Worm (Caenorhabditis elegans) whole organism, L3 larva: ENCODE results near the gene lrr-1.

ENCODE experiments used
- R02D3.7 ChIP-seq: fragments of 150-350 bp; optimal IDR thresholded peaks from 2 replicates; lab custom pipeline; 2014; ENCODE audit warnings: missing biosample characterization, missing genetic modification characterization
- ZK546.5 ChIP-seq: sonication (generic microtip); optimal IDR thresholded peaks from 2 replicates; lab custom pipeline; 2017; ENCODE audit warnings: missing biosample characterization, missing genetic modification characterization
- aly-2 ChIP-seq: fragments of 150-350 bp; optimal IDR thresholded peaks from 2 replicates; lab custom pipeline; 2014; ENCODE audit warnings: missing biosample characterization, missing genetic modification characterization
- ama-1 ChIP-seq: fragments of 150-350 bp; optimal IDR thresholded peaks from 2 replicates; lab custom pipeline; 2018
- ceh-28 ChIP-seq: fragments of 150-350 bp; optimal IDR thresholded peaks from 2 replicates; lab custom pipeline; 2014; ENCODE audit warnings: missing biosample characterization, missing genetic modification reagents, missing genetic modification characterization
- ceh-9 ChIP-seq: sonication (generic microtip); optimal IDR thresholded peaks from 2 replicates; lab custom pipeline; 2018; ENCODE audit warnings: missing biosample characterization, missing genetic modification characterization
- daf-12 ChIP-seq: fragments of 150-350 bp; optimal IDR thresholded peaks from 2 replicates; lab custom pipeline; 2014; ENCODE audit warnings: missing biosample characterization, missing genetic modification reagents, missing genetic modification characterization
- egl-27 ChIP-seq: sonication (generic microtip); optimal IDR thresholded peaks from 4 replicates; lab custom pipeline; 2017; ENCODE audit warnings: missing biosample characterization, missing genetic modification reagents, missing genetic modification characterization
- egl-5 ChIP-seq: fragments of 150-350 bp; optimal IDR thresholded peaks from 2 replicates; lab custom pipeline; 2017; ENCODE audit warnings: missing biosample characterization, missing genetic modification reagents, missing genetic modification characterization, inconsistent platforms
- elt-1 ChIP-seq: fragments of 150-350 bp; optimal IDR thresholded peaks from 2 replicates; lab custom pipeline; 2014; ENCODE audit warnings: missing biosample characterization, missing genetic modification characterization
- elt-2 ChIP-seq: sonication (generic microtip); optimal IDR thresholded peaks from 2 replicates; lab custom pipeline; 2016; ENCODE audit warnings: missing genetic modification reagents, mild to moderate bottlenecking, missing genetic modification characterization, missing compliant biosample characterization
- elt-3 ChIP-seq, 3 experiments: fragments of 150-350 bp in 1 of 3; sonication (generic microtip) in 2 of 3; optimal IDR thresholded peaks; 2 replicates in 2 of 3; 4 replicates in 1 of 3; lab custom pipeline; 2014 to 2017; ENCODE audit warnings: missing biosample characterization in 3 of 3, missing genetic modification characterization in 3 of 3
- eor-1 ChIP-seq, 2 experiments: fragments of 150-350 bp; optimal IDR thresholded peaks; 2 replicates each; lab custom pipeline; 2014 to 2018; ENCODE audit warnings: missing biosample characterization in 2 of 2, missing genetic modification characterization in 2 of 2
- fkh-10 ChIP-seq: sonication (generic microtip); optimal IDR thresholded peaks from 2 replicates; lab custom pipeline; 2017; ENCODE audit warnings: missing biosample characterization, missing genetic modification reagents, missing genetic modification characterization
- fkh-2 ChIP-seq: fragments of 150-350 bp; optimal IDR thresholded peaks from 2 replicates; lab custom pipeline; 2014; ENCODE audit warnings: missing biosample characterization, missing genetic modification reagents, missing genetic modification characterization
- fos-1 ChIP-seq: fragments of 150-350 bp; optimal IDR thresholded peaks from 2 replicates; lab custom pipeline; 2014; ENCODE audit warnings: missing biosample characterization, missing genetic modification characterization
- hmg-11 ChIP-seq: sonication (generic microtip); optimal IDR thresholded peaks from 2 replicates; lab custom pipeline; 2016; ENCODE audit warnings: missing genetic modification characterization, missing compliant biosample characterization
- lin-39 ChIP-seq: fragments of 150-350 bp; optimal IDR thresholded peaks from 2 replicates; lab custom pipeline; 2018; ENCODE audit warnings: missing biosample characterization, missing genetic modification reagents, missing genetic modification characterization
- mdl-1 ChIP-seq: fragments of 150-350 bp; optimal IDR thresholded peaks from 2 replicates; lab custom pipeline; 2014; ENCODE audit warnings: missing biosample characterization, missing genetic modification characterization
- mml-1 ChIP-seq: fragments of 150-350 bp; sonication (generic microtip); optimal IDR thresholded peaks from 3 replicates; lab custom pipeline; 2014; ENCODE audit warnings: missing biosample characterization, missing genetic modification characterization
- nfya-1 ChIP-seq: sonication (generic microtip); optimal IDR thresholded peaks from 2 replicates; lab custom pipeline; 2017; ENCODE audit warnings: missing genetic modification characterization, mild to moderate bottlenecking, missing compliant biosample characterization, antibody characterized with exemption, moderate library complexity; ENCODE audit not compliant: insufficient read depth
- nhr-11 ChIP-seq: fragments of 150-350 bp; optimal IDR thresholded peaks from 2 replicates; lab custom pipeline; 2014; ENCODE audit warnings: missing biosample characterization, missing genetic modification characterization
- nhr-12 ChIP-seq: fragments of 150-350 bp; optimal IDR thresholded peaks from 2 replicates; lab custom pipeline; 2014; ENCODE audit warnings: missing biosample characterization, missing genetic modification characterization
- nhr-237 ChIP-seq: fragments of 150-350 bp; optimal IDR thresholded peaks from 2 replicates; lab custom pipeline; 2014; ENCODE audit warnings: missing biosample characterization, missing genetic modification characterization
- nhr-25 ChIP-seq: sonication (generic microtip); optimal IDR thresholded peaks from 2 replicates; lab custom pipeline; 2017; ENCODE audit warnings: missing biosample characterization, missing genetic modification characterization
- nhr-28 ChIP-seq: fragments of 150-350 bp; optimal IDR thresholded peaks from 2 replicates; lab custom pipeline; 2014; ENCODE audit warnings: missing biosample characterization, missing genetic modification characterization
- nhr-43 ChIP-seq: sonication (generic microtip); optimal IDR thresholded peaks from 2 replicates; lab custom pipeline; 2016; ENCODE audit warnings: mild to moderate bottlenecking, missing genetic modification characterization, missing compliant biosample characterization; ENCODE audit not compliant: poor library complexity, severe bottlenecking
- nhr-67 ChIP-seq: fragments of 150-350 bp; optimal IDR thresholded peaks from 2 replicates; lab custom pipeline; 2014; ENCODE audit warnings: missing biosample characterization, missing genetic modification characterization
- nhr-77 ChIP-seq: fragments of 150-350 bp; optimal IDR thresholded peaks from 2 replicates; lab custom pipeline; 2014; ENCODE audit warnings: missing biosample characterization, missing genetic modification characterization
- pha-4 ChIP-seq: fragments of 150-350 bp; optimal IDR thresholded peaks from 2 replicates; lab custom pipeline; 2014; ENCODE audit warnings: missing biosample characterization, missing genetic modification reagents, missing genetic modification characterization
- pqm-1 ChIP-seq: fragments of 150-350 bp; optimal IDR thresholded peaks from 2 replicates; lab custom pipeline; 2017; ENCODE audit warnings: missing biosample characterization, missing genetic modification characterization, inconsistent platforms
- sea-2 ChIP-seq: fragments of 150-350 bp; sonication (generic microtip); optimal IDR thresholded peaks from 4 replicates; lab custom pipeline; 2014; ENCODE audit warnings: missing biosample characterization, missing genetic modification reagents, missing genetic modification characterization
- snpc-4 ChIP-seq: fragments of 150-350 bp; optimal IDR thresholded peaks from 2 replicates; lab custom pipeline; 2014; ENCODE audit warnings: missing biosample characterization, missing genetic modification characterization
- tbx-2 ChIP-seq: sonication (generic microtip); optimal IDR thresholded peaks from 2 replicates; lab custom pipeline; 2016; ENCODE audit warnings: mild to moderate bottlenecking, missing genetic modification characterization, missing compliant biosample characterization
- unc-39 ChIP-seq: sonication (generic microtip); optimal IDR thresholded peaks from 4 replicates; lab custom pipeline; 2017; ENCODE audit warnings: missing biosample characterization, missing genetic modification characterization
- unc-62 ChIP-seq: fragments of 150-350 bp; sonication (generic microtip); optimal IDR thresholded peaks from 4 replicates; lab custom pipeline; 2014; ENCODE audit warnings: missing biosample characterization, missing genetic modification reagents, missing genetic modification characterization
- zag-1 ChIP-seq: fragments of 150-350 bp; optimal IDR thresholded peaks from 2 replicates; lab custom pipeline; 2014; ENCODE audit warnings: missing biosample characterization, missing genetic modification characterization
- ztf-11 ChIP-seq: fragments of 150-350 bp; optimal IDR thresholded peaks from 2 replicates; lab custom pipeline; 2014; ENCODE audit warnings: missing biosample characterization, missing genetic modification characterization

lrr-1 gene

DNA sequence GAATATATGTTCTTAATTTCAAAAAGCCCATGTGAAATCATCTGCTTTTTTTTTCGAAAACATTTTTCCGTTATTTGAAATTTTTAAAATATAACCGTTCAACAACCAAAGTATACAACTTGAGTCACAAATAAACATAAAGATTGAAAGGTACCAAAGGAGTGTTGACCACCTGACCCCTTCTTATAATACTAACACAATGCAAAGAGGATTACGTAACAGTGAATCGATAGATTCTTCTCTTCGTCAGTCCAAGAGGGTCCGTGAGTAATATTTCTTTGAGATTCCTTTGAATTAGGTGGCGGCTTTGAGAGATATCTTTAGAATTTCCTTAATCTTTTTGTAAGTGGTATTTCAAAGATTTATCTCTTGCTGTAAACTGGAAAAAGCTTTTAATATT is 20.1 kb downstream of the lrr-1 start:
- TF ChIP-seq ZK546.5 (tag; lab: Kevin White, UChicago), result no peak
- TF ChIP-seq fkh-2 (tag; lab: Kevin White, UChicago), result no peak
- TF ChIP-seq egl-27, result no peak
- no peak for TF ChIP-seq fos-1 (tag; lab: Kevin White, UChicago)
- TF ChIP-seq nfya-1 (tag; lab: Kevin White, UChicago), result no peak
- no peak for TF ChIP-seq nhr-67
- no peak for TF ChIP-seq R02D3.7 (tag; lab: Kevin White, UChicago)
- no peak for TF ChIP-seq eor-1 (tag; optimal IDR thresholded peaks at IDR 0.05; lab: Kevin White, UChicago)
- no peak for TF ChIP-seq ceh-9 (tag; lab: Kevin White, UChicago)
- TF ChIP-seq aly-2 (tag; lab: Kevin White, UChicago), result no peak
- TF ChIP-seq nhr-43 (tag; lab: Kevin White, UChicago), result no peak
- TF ChIP-seq lin-39 (tag; lab: Kevin White, UChicago), result no peak
- no peak for TF ChIP-seq ama-1 (lab: Kevin White, UChicago)
- TF ChIP-seq elt-3 (tag; optimal IDR thresholded peaks at IDR 0.05; lab: Kevin White, UChicago), result no peak
- TF ChIP-seq tbx-2, result no peak
- TF ChIP-seq elt-2, result no peak
- TF ChIP-seq elt-1 (tag; lab: Kevin White, UChicago), result no peak
- no peak for TF ChIP-seq nhr-25 (tag; lab: Kevin White, UChicago)

- TF ChIP-seq nfya-1 (tag; lab: Kevin White, UChicago), result no peak
- TF ChIP-seq unc-39 (tag; lab: Kevin White, UChicago), result no peak
- no peak for TF ChIP-seq aly-2 (tag; lab: Kevin White, UChicago)
- no peak for TF ChIP-seq elt-1 (tag; lab: Kevin White, UChicago)
- no peak for TF ChIP-seq nhr-237
- no peak for TF ChIP-seq pqm-1
- no peak for TF ChIP-seq elt-2
- TF ChIP-seq unc-62 (GFP tag; lab: Kevin White, UChicago), result no peak
- no peak for TF ChIP-seq ama-1 (lab: Kevin White, UChicago)
- no peak for TF ChIP-seq sea-2
- TF ChIP-seq mdl-1 (tag; lab: Kevin White, UChicago), result no peak
- no peak for TF ChIP-seq lin-39 (tag; lab: Kevin White, UChicago)
- TF ChIP-seq egl-5 (tag; lab: Kevin White, UChicago), result no peak
- no peak for TF ChIP-seq ztf-11 (tag; lab: Kevin White, UChicago)
These were observed 21.8 kb downstream of the lrr-1 start, which contains the start of gene F59A6.2 for ce11 chrII:5014399-5014798. F59A6.2 (plus strand) TSS chrII:5014699.

DNA sequence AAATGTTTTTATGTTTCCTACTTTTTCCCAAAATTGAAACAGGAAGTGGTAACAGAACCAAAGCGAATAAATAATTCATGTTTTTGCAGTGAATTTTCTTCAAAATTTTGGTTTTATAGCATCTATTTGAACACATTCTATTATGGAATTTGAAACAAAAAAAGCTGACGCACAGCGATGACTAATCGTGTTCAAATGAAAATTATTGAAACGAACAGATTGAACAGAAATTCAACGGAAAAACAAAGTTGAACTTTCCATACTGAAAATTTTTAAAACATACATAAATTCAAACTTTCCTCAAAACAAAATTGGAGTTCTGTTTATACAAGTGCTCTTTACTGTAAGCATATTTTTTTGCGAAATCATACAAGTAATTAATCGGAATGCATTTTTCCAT is 24.3 kb downstream of the lrr-1 start, which contains the start of gene F59A6.12:
Gene F59A6.12 (minus strand): TSS at position 101 of the 400 bp plus-strand sequence.
- no peak for TF ChIP-seq ZK546.5 (tag; lab: Kevin White, UChicago)
- TF ChIP-seq pqm-1, result no peak
- no peak for TF ChIP-seq unc-39 (tag; lab: Kevin White, UChicago)
- TF ChIP-seq pha-4, result no peak
- TF ChIP-seq fkh-10 (GFP tag; lab: Kevin White, UChicago), result no peak
- TF ChIP-seq nhr-77 (tag; lab: Kevin White, UChicago), result no peak
- TF ChIP-seq nhr-28, result no peak
- no peak for TF ChIP-seq nhr-67
- no peak for TF ChIP-seq elt-1 (tag; lab: Kevin White, UChicago)
- TF ChIP-seq sea-2, result no peak
- no peak for TF ChIP-seq fkh-2 (tag; lab: Kevin White, UChicago)
- TF ChIP-seq mml-1 (tag; lab: Kevin White, UChicago), result no peak
- TF ChIP-seq R02D3.7 (tag; lab: Kevin White, UChicago), result no peak
- TF ChIP-seq elt-2, result no peak
- no peak for TF ChIP-seq snpc-4 (tag; lab: Kevin White, UChicago)
- no peak for TF ChIP-seq nhr-11 (tag; lab: Kevin White, UChicago)
- no peak for TF ChIP-seq egl-5 (tag; lab: Kevin White, UChicago)

- TF ChIP-seq ama-1 (lab: Kevin White, UChicago) (no peak), mdl-1 (tag; lab: Kevin White, UChicago) (no peak), ceh-28 (tag; lab: Kevin White, UChicago) (no peak), zag-1 (no peak), eor-1 (tag; optimal IDR thresholded peaks at IDR 0.05; lab: Kevin White, UChicago) (no peak), nhr-12 (no peak), daf-12 (no peak), hmg-11 (tag; lab: Kevin White, UChicago) (no peak)
These were observed 28.2 kb downstream of the lrr-1 start, which contains the start of gene F59A6.3 for ce11 chrII:5008033-5008432. F59A6.3 (plus strand) TSS chrII:5008333.
